Fruit fly (Drosophila melanogaster) whole organism, embryonic: Measurements from ENCODE around the gene CG7715.
A peak's percentile ranks its signal among the peaks of the same experiment; 100 is the strongest.

Experiments
- Atf3 ChIP-seq: fragments of 200-800 bp; sonication (Bioruptor generic); optimal IDR thresholded peaks from 3 replicates; lab custom pipeline; 2016; ENCODE audit warnings: missing biosample characterization, missing genetic modification characterization
- B-H2 ChIP-seq: fragments of 200-800 bp; sonication (Bioruptor generic); optimal IDR thresholded peaks from 2 replicates; lab custom pipeline; 2018; ENCODE audit warnings: missing biosample characterization, mild to moderate bottlenecking, missing genetic modification characterization
- Bteb2 ChIP-seq: fragments of 200-800 bp; sonication (Bioruptor generic); optimal IDR thresholded peaks from 2 replicates; lab custom pipeline; 2016; ENCODE audit warnings: missing biosample characterization, missing genetic modification characterization
- CG10543 ChIP-seq: fragments of 200-800 bp; sonication (Bioruptor generic); optimal IDR thresholded peaks from 3 replicates; lab custom pipeline; 2017; ENCODE audit warnings: missing biosample characterization, mild to moderate bottlenecking, missing genetic modification characterization, moderate library complexity
- CG10959 ChIP-seq: fragments of 200-800 bp; sonication (Bioruptor generic); IDR thresholded peaks from 2 replicates; pipeline ENCODE4 v1.3.6; 2022; ENCODE audit warnings: missing biosample characterization, missing genetic modification characterization
- CG11696 ChIP-seq: fragments of 200-800 bp; sonication (Bioruptor generic); IDR thresholded peaks from 2 replicates; pipeline ENCODE4 v1.3.6; 2022; ENCODE audit warnings: missing biosample characterization, missing genetic modification characterization
- CG12104 ChIP-seq: fragments of 200-800 bp; sonication (Bioruptor generic); optimal IDR thresholded peaks from 3 replicates; lab custom pipeline; 2016; ENCODE audit warnings: missing biosample characterization, missing genetic modification characterization
- CG12942 ChIP-seq: fragments of 200-800 bp; sonication (Bioruptor generic); optimal IDR thresholded peaks from 3 replicates; lab custom pipeline; 2016; ENCODE audit warnings: missing biosample characterization, missing genetic modification characterization
- CG13424 ChIP-seq: fragments of 200-800 bp; sonication (Bioruptor generic); optimal IDR thresholded peaks from 2 replicates; lab custom pipeline; 2019; ENCODE audit warnings: missing biosample characterization, mild to moderate bottlenecking, missing genetic modification characterization, moderate library complexity
- CG13894 ChIP-seq: fragments of 200-800 bp; sonication (Bioruptor generic); optimal IDR thresholded peaks from 3 replicates; lab custom pipeline; 2018; ENCODE audit warnings: missing biosample characterization, mild to moderate bottlenecking, missing genetic modification characterization, moderate library complexity
- CG15479 ChIP-seq: fragments of 200-800 bp; sonication (Bioruptor generic); optimal IDR thresholded peaks from 3 replicates; lab custom pipeline; 2019; ENCODE audit warnings: missing biosample characterization, mild to moderate bottlenecking, missing genetic modification characterization, moderate library complexity
- CG17359 ChIP-seq: fragments of 200-800 bp; sonication (Bioruptor generic); optimal IDR thresholded peaks from 3 replicates; lab custom pipeline; 2018; ENCODE audit warnings: missing biosample characterization, mild to moderate bottlenecking, missing genetic modification characterization, moderate library complexity
- CG17802 ChIP-seq: fragments of 200-800 bp; sonication (Bioruptor generic); optimal IDR thresholded peaks from 2 replicates; lab custom pipeline; 2018; ENCODE audit warnings: missing biosample characterization, mild to moderate bottlenecking, missing genetic modification characterization, moderate library complexity
- CG2129 ChIP-seq: fragments of 200-800 bp; sonication (Bioruptor generic); IDR thresholded peaks from 2 replicates; pipeline ENCODE4 v1.3.6; 2022; ENCODE audit warnings: missing biosample characterization, missing genetic modification characterization; ENCODE audit not compliant: partially characterized antibody
- CG2199 ChIP-seq: fragments of 200-800 bp; sonication (Bioruptor generic); IDR thresholded peaks from 3 replicates; pipeline ENCODE4 v1.3.6; 2022; ENCODE audit warnings: missing biosample characterization, missing genetic modification characterization
- CG30403 ChIP-seq: fragments of 200-800 bp; sonication (Bioruptor generic); optimal IDR thresholded peaks from 3 replicates; lab custom pipeline; 2016; ENCODE audit warnings: missing biosample characterization, missing genetic modification characterization
- CG32772 ChIP-seq: fragments of 200-800 bp; sonication (Bioruptor generic); IDR thresholded peaks from 2 replicates; pipeline ENCODE4 v1.3.6; 2022; ENCODE audit warnings: missing biosample characterization, missing genetic modification characterization
- CG43689 ChIP-seq: fragments of 200-800 bp; sonication (Bioruptor generic); IDR thresholded peaks from 2 replicates; pipeline ENCODE4 v1.3.6; 2022; ENCODE audit warnings: missing biosample characterization, missing genetic modification characterization
- CG4424 ChIP-seq: fragments of 200-800 bp; sonication (Bioruptor generic); optimal IDR thresholded peaks from 3 replicates; lab custom pipeline; 2016; ENCODE audit warnings: missing biosample characterization, missing genetic modification characterization
- CG6175 ChIP-seq: fragments of 200-800 bp; sonication (Bioruptor generic); IDR thresholded peaks from 3 replicates; pipeline ENCODE4 v1.3.6; 2022; ENCODE audit warnings: missing biosample characterization, missing genetic modification characterization
- CG6272 ChIP-seq: fragments of 200-800 bp; sonication (Bioruptor generic); IDR thresholded peaks from 2 replicates; pipeline ENCODE4 v1.3.6; 2022; ENCODE audit warnings: missing biosample characterization, missing genetic modification characterization
- CG6765 ChIP-seq: fragments of 200-800 bp; sonication (Bioruptor generic); optimal IDR thresholded peaks from 3 replicates; lab custom pipeline; 2017; ENCODE audit warnings: missing biosample characterization, mild to moderate bottlenecking, missing genetic modification characterization
- CG7963 ChIP-seq: fragments of 200-800 bp; sonication (Bioruptor generic); IDR thresholded peaks from 3 replicates; pipeline ENCODE4 v1.3.6; 2022; ENCODE audit warnings: missing biosample characterization, missing genetic modification characterization; ENCODE audit not compliant: partially characterized antibody
- Dfd ChIP-seq, 2 experiments: fragments of >200 bp; optimal IDR thresholded peaks; 2 replicates each; lab custom pipeline; 2017; ENCODE audit warnings: missing biosample characterization in 2 of 2, missing genetic modification characterization in 2 of 2
- Dip2 ChIP-seq: fragments of 200-800 bp; sonication (Bioruptor generic); IDR thresholded peaks from 2 replicates; pipeline ENCODE4 v1.3.6; 2022; ENCODE audit warnings: missing biosample characterization, missing genetic modification characterization
- Dll ChIP-seq: fragments of 200-800 bp; sonication (Bioruptor generic); IDR thresholded peaks from 4 replicates; pipeline ENCODE4 v1.3.6; 2022; ENCODE audit warnings: missing biosample characterization, missing genetic modification characterization; ENCODE audit not compliant: partially characterized antibody
- Gug ChIP-seq: fragments of 200-800 bp; sonication (Bioruptor generic); IDR thresholded peaks from 4 replicates; pipeline ENCODE4 v1.3.6; 2022; ENCODE audit warnings: missing biosample characterization, missing genetic modification characterization
- H2.0 ChIP-seq: fragments of 200-800 bp; sonication (Bioruptor generic); IDR thresholded peaks from 2 replicates; pipeline ENCODE4 v1.3.6; 2022; ENCODE audit warnings: missing biosample characterization, missing genetic modification characterization
- HmgZ ChIP-seq: fragments of 200-800 bp; sonication (Bioruptor generic); optimal IDR thresholded peaks from 2 replicates; lab custom pipeline; 2018; ENCODE audit warnings: missing biosample characterization, mild to moderate bottlenecking, missing genetic modification characterization
- Mad ChIP-seq: fragments of 200-800 bp; sonication (Bioruptor generic); optimal IDR thresholded peaks from 2 replicates; lab custom pipeline; 2016; ENCODE audit warnings: missing biosample characterization, missing genetic modification characterization
- Myb ChIP-seq: fragments of 200-800 bp; sonication (Bioruptor generic); optimal IDR thresholded peaks from 2 replicates; lab custom pipeline; 2016; ENCODE audit warnings: missing biosample characterization, missing genetic modification characterization
- NfI ChIP-seq: fragments of 200-800 bp; sonication (Bioruptor generic); optimal IDR thresholded peaks from 3 replicates; lab custom pipeline; 2018; ENCODE audit warnings: missing biosample characterization, mild to moderate bottlenecking, missing genetic modification characterization, moderate library complexity
- Stat92E ChIP-seq, 3 experiments: fragments of >200 bp in 2 of 3; fragments of 200-800 bp in 1 of 3; sonication (Bioruptor generic) in 1 of 3; optimal IDR thresholded peaks; 2 replicates each; lab custom pipeline; 2017 to 2019; ENCODE audit warnings: missing biosample characterization in 3 of 3, missing genetic modification characterization in 3 of 3, mild to moderate bottlenecking in 1 of 3, moderate library complexity in 1 of 3
- Taf1 ChIP-seq: fragments of 200-800 bp; sonication (Bioruptor generic); IDR thresholded peaks from 2 replicates; pipeline ENCODE4 v1.3.6; 2022; ENCODE audit warnings: missing biosample characterization, missing genetic modification characterization
- ab ChIP-seq: fragments of 200-800 bp; sonication (Bioruptor generic); optimal IDR thresholded peaks from 2 replicates; lab custom pipeline; 2016; ENCODE audit warnings: missing biosample characterization, missing genetic modification characterization
- ara ChIP-seq: fragments of 200-800 bp; sonication (Bioruptor generic); IDR thresholded peaks from 2 replicates; pipeline ENCODE4 v1.3.6; 2022; ENCODE audit warnings: missing biosample characterization, missing genetic modification characterization
- bbx ChIP-seq: fragments of 200-800 bp; sonication (Bioruptor generic); IDR thresholded peaks from 2 replicates; pipeline ENCODE4 v1.3.6; 2022; ENCODE audit warnings: missing biosample characterization, missing genetic modification characterization; ENCODE audit not compliant: partially characterized antibody
- cas ChIP-seq: fragments of 200-800 bp; sonication (Bioruptor generic); IDR thresholded peaks from 2 replicates; pipeline ENCODE4 v1.3.6; 2022; ENCODE audit warnings: missing biosample characterization, missing genetic modification characterization
- dmrt99B ChIP-seq: fragments of 200-800 bp; sonication (Bioruptor generic); optimal IDR thresholded peaks from 2 replicates; lab custom pipeline; 2018; ENCODE audit warnings: missing biosample characterization, mild to moderate bottlenecking, missing genetic modification characterization, moderate library complexity
- fru ChIP-seq: fragments of >200 bp; optimal IDR thresholded peaks from 2 replicates; lab custom pipeline; 2017
- fu2 ChIP-seq: fragments of 200-800 bp; sonication (Bioruptor generic); optimal IDR thresholded peaks from 2 replicates; lab custom pipeline; 2016; ENCODE audit warnings: missing biosample characterization, missing genetic modification characterization
- lbe ChIP-seq: fragments of 200-800 bp; sonication (Bioruptor generic); optimal IDR thresholded peaks from 2 replicates; lab custom pipeline; 2016; ENCODE audit warnings: missing biosample characterization, mild to moderate bottlenecking, missing genetic modification characterization
- lov ChIP-seq, 2 experiments: fragments of 200-800 bp in 1 of 2; fragments of >200 bp in 1 of 2; sonication (Bioruptor generic) in 1 of 2; IDR thresholded peaks in 1 of 2; optimal IDR thresholded peaks in 1 of 2; 2 replicates in 1 of 2; 3 replicates in 1 of 2; pipeline versions ENCODE4 v1.3.6 to Lab custom; 2017 to 2022; ENCODE audit warnings: missing biosample characterization in 1 of 2, missing genetic modification characterization in 1 of 2
- odd ChIP-seq: fragments of 200-800 bp; sonication (Bioruptor generic); optimal IDR thresholded peaks from 2 replicates; lab custom pipeline; 2017; ENCODE audit warnings: missing biosample characterization, mild to moderate bottlenecking, missing genetic modification characterization
- schlank ChIP-seq: fragments of 200-800 bp; sonication (Bioruptor generic); optimal IDR thresholded peaks from 2 replicates; lab custom pipeline; 2018; ENCODE audit warnings: missing biosample characterization, mild to moderate bottlenecking, missing genetic modification characterization
- sqz ChIP-seq: fragments of 200-800 bp; sonication (Bioruptor generic); optimal IDR thresholded peaks from 3 replicates; lab custom pipeline; 2018; ENCODE audit warnings: missing biosample characterization, mild to moderate bottlenecking, missing genetic modification characterization
- tin ChIP-seq: fragments of 200-800 bp; sonication (Bioruptor generic); optimal IDR thresholded peaks from 3 replicates; lab custom pipeline; 2016; ENCODE audit warnings: missing biosample characterization, missing genetic modification characterization
- vnd ChIP-seq: fragments of 200-800 bp; sonication (Bioruptor generic); IDR thresholded peaks from 3 replicates; pipeline ENCODE4 v1.3.6; 2022; ENCODE audit warnings: missing biosample characterization, missing genetic modification characterization; ENCODE audit not compliant: partially characterized antibody

CG7715 gene

DNA sequence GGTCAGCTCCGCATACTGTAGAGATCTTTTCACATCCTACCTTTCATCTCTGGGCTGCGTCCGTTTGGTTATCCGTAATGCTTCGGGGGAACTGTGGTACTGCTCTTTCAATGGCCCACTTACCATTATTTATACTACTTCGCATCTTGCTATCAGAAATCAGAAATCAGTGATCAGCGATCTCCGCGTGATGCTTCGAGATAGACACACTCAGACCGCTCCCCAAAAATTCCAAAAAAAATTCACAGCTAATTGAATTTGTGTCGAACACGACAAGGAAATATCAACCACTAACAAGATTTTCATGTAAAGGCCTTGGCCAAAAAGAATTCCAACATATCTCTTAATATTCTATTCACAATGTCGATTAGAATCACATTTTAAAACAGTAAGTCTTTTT, at the start of gene CG7715:
Gene CG7715, minus strand, starts transcription at position 101 of the 400 bp plus-strand sequence.
- TF ChIP-seq ab (GFP tag; lab: Kevin White, UChicago) (no peak), bbx (GFP tag; lab: Robert Waterston, UW) (no peak), CG10959 (no peak), Mad (no peak), CG12942 (GFP tag; lab: Kevin White, UChicago) (no peak), CG32772 (GFP tag; lab: Robert Waterston, UW) (no peak), CG2129 (GFP tag; lab: Robert Waterston, UW) (no peak), CG15479 (GFP tag; lab: Kevin White, UChicago) (no peak), sqz (GFP tag; lab: Kevin White, UChicago) (no peak), lov (optimal IDR thresholded peaks at IDR 0.05; lab: Kevin White, UChicago) (no peak), lov (GFP tag; IDR thresholded peaks at IDR 0.05; lab: Robert Waterston, UW) (no peak), NfI (GFP tag; lab: Kevin White, UChicago) (no peak)
- TF ChIP-seq, all 482 proteins: peak for 0

DNA sequence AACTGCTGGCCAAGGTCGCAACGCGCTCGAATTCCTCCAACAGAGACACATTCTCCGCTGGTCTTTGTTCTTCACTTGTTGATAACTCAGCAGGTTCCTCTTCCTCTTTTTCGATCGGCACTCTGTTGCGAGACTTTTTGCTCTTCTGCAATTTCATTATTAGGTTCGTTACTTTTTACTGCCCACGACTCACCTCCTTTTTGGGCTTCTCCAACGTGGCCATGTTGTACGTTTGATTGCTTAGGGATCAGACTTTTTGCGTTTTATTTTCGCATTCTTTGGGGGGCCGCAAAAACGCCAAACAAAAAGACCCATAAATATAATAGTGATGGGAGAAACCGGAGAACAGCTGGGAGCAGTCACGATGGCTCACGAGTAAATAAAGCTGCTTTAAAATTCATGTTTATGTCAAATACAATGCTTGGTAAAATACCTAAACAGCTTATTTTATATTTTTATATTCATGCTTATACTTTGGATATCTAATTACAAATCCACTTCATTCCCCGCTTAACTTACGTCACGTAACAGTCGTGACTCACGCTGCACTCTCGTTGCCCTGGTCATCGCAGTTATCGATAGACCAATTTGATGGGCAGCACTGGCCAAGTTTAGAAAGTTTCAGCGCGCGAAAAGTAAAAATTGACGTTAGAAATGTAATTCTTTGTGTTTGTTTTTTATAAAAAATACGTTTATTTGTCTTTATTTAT, 30.4 kb upstream of the CG7715 start, which contains the start of gene Epg5:
Gene Epg5, minus strand, starts transcription at position 326 of the 710 bp plus-strand sequence.
- TF ChIP-seq cas (GFP tag; lab: Robert Waterston, UW) (no peak), CG6765 (no peak), B-H2 (GFP tag; lab: Kevin White, UChicago) (no peak), fu2 (GFP tag; lab: Kevin White, UChicago) (peak; percentile 47), Bteb2 (GFP tag; lab: Kevin White, UChicago) (peak; percentile 65), CG43689 (peak; percentile 24; the same call in 1 of the 2 replicates), CG2199 (GFP tag; lab: Robert Waterston, UW) (no peak), CG6175 (GFP tag; lab: Robert Waterston, UW) (0 out of 3 replicates have a peak, but pooled peaks have one; percentile 50), CG10543 (GFP tag; lab: Kevin White, UChicago) (peak; percentile 61), fru (lab: Kevin White, UChicago) (no peak), CG17359 (tag; lab: Kevin White, UChicago) (no peak), odd (GFP tag; lab: Kevin White, UChicago) (no peak), Myb (GFP tag; lab: Kevin White, UChicago) (peak; percentile 73), HmgZ (tag; lab: Kevin White, UChicago) (peak; percentile 89), Taf1 (GFP tag; lab: Robert Waterston, UW) (no peak; the same call in 1 of the 2 replicates), CG11696 (GFP tag; lab: Robert Waterston, UW) (no peak), Atf3 (GFP tag; lab: Kevin White, UChicago) (peak; percentile 63), Dip2 (no peak), Dll (GFP tag; lab: Robert Waterston, UW) (peak; percentile 100), CG12104 (GFP tag; lab: Kevin White, UChicago) (peak; percentile 3), CG7963 (GFP tag; lab: Robert Waterston, UW) (peak; percentile 88), H2.0 (GFP tag; lab: Robert Waterston, UW) (no peak), Stat92E (GFP tag; optimal IDR thresholded peaks at IDR 0.05; lab: Kevin White, UChicago) (no peak), Dfd (GFP tag; optimal IDR thresholded peaks at IDR 0.05; lab: Kevin White, UChicago) (no peak), dmrt99B (tag; lab: Kevin White, UChicago) (no peak), CG30403 (GFP tag; lab: Kevin White, UChicago) (peak; percentile 87), CG13424 (tag; lab: Kevin White, UChicago) (peak; percentile 70), tin (GFP tag; lab: Kevin White, UChicago) (peak; percentile 74), CG17802 (tag; lab: Kevin White, UChicago) (no peak), schlank (tag; lab: Kevin White, UChicago) (no peak), CG4424 (GFP tag; lab: Kevin White, UChicago) (peak; percentile 72), CG6272 (GFP tag; lab: Robert Waterston, UW) (peak; percentile 84), vnd (GFP tag; lab: Robert Waterston, UW) (peak; percentile 99), CG13894 (tag; lab: Kevin White, UChicago) (no peak), ara (GFP tag; lab: Robert Waterston, UW) (no peak), Gug (GFP tag; lab: Robert Waterston, UW) (peak; percentile 83; the same call in 3 of the 4 replicates), lbe (GFP tag; lab: Kevin White, UChicago) (no peak)
